Worm (Caenorhabditis elegans) whole organism, late embryonic: Measurements from ENCODE around the gene C29E4.9.

Experiments used
- C08G9.2 ChIP-seq: sonication (generic microtip); optimal IDR thresholded peaks from 2 replicates; lab custom pipeline; 2016; ENCODE audit warnings: mild to moderate bottlenecking, missing genetic modification characterization, moderate library complexity, missing compliant biosample characterization
- K02D7.2 ChIP-seq: sonication (generic microtip); optimal IDR thresholded peaks from 2 replicates; lab custom pipeline; 2017; ENCODE audit warnings: mild to moderate bottlenecking, missing genetic modification characterization, missing compliant biosample characterization
- ahr-1 ChIP-seq: sonication (generic microtip); optimal IDR thresholded peaks from 2 replicates; lab custom pipeline; 2016; ENCODE audit warnings: missing genetic modification characterization, missing compliant biosample characterization
- ama-1 ChIP-seq: fragments of 150-350 bp; optimal IDR thresholded peaks from 2 replicates; lab custom pipeline; 2014
- ceh-18 ChIP-seq: sonication (generic microtip); optimal IDR thresholded peaks from 2 replicates; lab custom pipeline; 2016; ENCODE audit warnings: missing genetic modification characterization, missing compliant biosample characterization
- ceh-2 ChIP-seq: sonication (generic microtip); optimal IDR thresholded peaks from 2 replicates; lab custom pipeline; 2016; ENCODE audit warnings: missing genotype, missing genetic modification characterization, missing compliant biosample characterization
- fkh-10 ChIP-seq: fragments of 150-350 bp; optimal IDR thresholded peaks from 2 replicates; lab custom pipeline; 2014; ENCODE audit warnings: missing biosample characterization, missing genetic modification reagents, missing genetic modification characterization
- gmeb-2 ChIP-seq: sonication (generic microtip); optimal IDR thresholded peaks from 2 replicates; lab custom pipeline; 2016; ENCODE audit warnings: missing genetic modification characterization, inconsistent platforms, missing compliant biosample characterization
- hlh-30 ChIP-seq: sonication (generic microtip); optimal IDR thresholded peaks from 2 replicates; lab custom pipeline; 2017; ENCODE audit warnings: antibody characterized with exemption, missing genetic modification characterization, missing compliant biosample characterization; ENCODE audit not compliant: insufficient read depth
- mec-3 ChIP-seq: sonication (generic microtip); optimal IDR thresholded peaks from 2 replicates; lab custom pipeline; 2016; ENCODE audit warnings: borderline replicate concordance, missing genetic modification characterization, missing compliant biosample characterization
- pha-4 ChIP-seq: fragments of 150-350 bp; optimal IDR thresholded peaks from 2 replicates; lab custom pipeline; 2018; ENCODE audit warnings: missing biosample characterization, missing genetic modification reagents, missing genetic modification characterization
- tbx-2 ChIP-seq: sonication (generic microtip); optimal IDR thresholded peaks from 2 replicates; lab custom pipeline; 2016; ENCODE audit warnings: missing genetic modification characterization, missing compliant biosample characterization
- unc-86 ChIP-seq: sonication (generic microtip); optimal IDR thresholded peaks from 2 replicates; lab custom pipeline; 2016; ENCODE audit warnings: missing genetic modification characterization, missing compliant biosample characterization

DNA sequence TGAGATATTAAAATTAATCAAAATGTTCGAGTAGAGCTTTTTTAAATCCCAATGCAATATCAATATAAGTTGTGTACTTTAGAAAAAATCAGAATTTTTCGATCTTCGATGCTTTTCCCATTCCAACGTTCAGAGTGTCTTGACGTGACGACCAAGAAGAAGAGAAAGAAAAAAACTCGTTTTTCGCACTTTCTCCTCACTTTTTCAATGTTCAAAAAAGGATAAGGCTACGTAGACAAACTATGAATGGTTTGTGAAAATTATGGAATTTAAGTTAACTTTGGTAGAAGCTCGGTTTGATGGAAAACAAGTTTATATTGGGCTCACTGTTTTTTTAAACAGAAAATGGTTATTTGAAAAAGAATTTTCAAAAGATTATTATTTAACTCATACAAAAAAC is 9.2 kb downstream of the C29E4.9 start:
- TF ChIP-seq gmeb-2 (tag; lab: Kevin White, UChicago): no peak
- TF ChIP-seq ceh-18: no peak
- no peak for TF ChIP-seq tbx-2 (tag; lab: Kevin White, UChicago)
- no peak for TF ChIP-seq ceh-2 (tag; lab: Kevin White, UChicago)
- no peak for TF ChIP-seq ama-1
- no peak for TF ChIP-seq ahr-1 (tag; lab: Kevin White, UChicago)
- TF ChIP-seq fkh-10: no peak
- no peak for TF ChIP-seq C08G9.2 (tag; lab: Kevin White, UChicago)
- TF ChIP-seq K02D7.2 (tag; lab: Kevin White, UChicago): no peak
- TF ChIP-seq mec-3 (tag; lab: Kevin White, UChicago): no peak
- no peak for TF ChIP-seq hlh-30 (tag; lab: Kevin White, UChicago)
- TF ChIP-seq pha-4 (tag; lab: Kevin White, UChicago): no peak
- no peak for TF ChIP-seq unc-86 (tag; lab: Kevin White, UChicago)
